Fruit fly (Drosophila melanogaster) whole organism, embryonic: ENCODE data around the gene ovm.
A peak's percentile ranks its signal among the peaks of the same experiment; 100 is the strongest.

Experiments used
- Abd-B ChIP-seq: fragments of 200-800 bp; sonication (Bioruptor generic); optimal IDR thresholded peaks from 2 replicates; lab custom pipeline; 2018; ENCODE audit warnings: missing biosample characterization, mild to moderate bottlenecking, missing genetic modification characterization, moderate library complexity
- Bdp1 ChIP-seq: fragments of 200-800 bp; sonication (Bioruptor generic); optimal IDR thresholded peaks from 3 replicates; lab custom pipeline; 2016; ENCODE audit warnings: missing biosample characterization, missing genetic modification characterization
- CG10979 ChIP-seq: fragments of 200-800 bp; sonication (Bioruptor generic); optimal IDR thresholded peaks from 2 replicates; lab custom pipeline; 2018; ENCODE audit warnings: missing biosample characterization, mild to moderate bottlenecking, missing genetic modification characterization, moderate library complexity
- CG1233 ChIP-seq: fragments of 200-800 bp; sonication (Bioruptor generic); optimal IDR thresholded peaks from 4 replicates; lab custom pipeline; 2018; ENCODE audit warnings: missing biosample characterization, mild to moderate bottlenecking, missing genetic modification characterization
- CG6654 ChIP-seq: fragments of 200-800 bp; sonication (Bioruptor generic); optimal IDR thresholded peaks from 2 replicates; lab custom pipeline; 2017; ENCODE audit warnings: missing biosample characterization, mild to moderate bottlenecking, missing genetic modification characterization
- D ChIP-seq, 2 experiments: fragments of 200-800 bp in 1 of 2; fragments of >200 bp in 1 of 2; sonication (Bioruptor generic) in 1 of 2; optimal IDR thresholded peaks; 2 replicates in 1 of 2; 3 replicates in 1 of 2; lab custom pipeline; 2017; ENCODE audit warnings: mild to moderate bottlenecking in 1 of 2, missing biosample characterization in 1 of 2, missing genetic modification characterization in 1 of 2, missing genetic modification reagents in 1 of 2
- Dfd ChIP-seq, 2 experiments: fragments of >200 bp; optimal IDR thresholded peaks; 2 replicates each; lab custom pipeline; 2017; ENCODE audit warnings: missing biosample characterization in 2 of 2, missing genetic modification characterization in 2 of 2
- Dip3 ChIP-seq: fragments of 200-800 bp; sonication (Bioruptor generic); optimal IDR thresholded peaks from 3 replicates; lab custom pipeline; 2016; ENCODE audit warnings: missing biosample characterization, missing genetic modification characterization
- Ravus ChIP-seq: fragments of 200-800 bp; sonication (Bioruptor generic); IDR thresholded peaks from 2 replicates; pipeline ENCODE4 v1.3.6; 2022; ENCODE audit warnings: missing biosample characterization, missing genetic modification characterization
- chif ChIP-seq, 2 experiments: fragments of 200-800 bp; sonication (Bioruptor generic); optimal IDR thresholded peaks; 3 replicates each; lab custom pipeline; 2016; ENCODE audit warnings: missing biosample characterization in 2 of 2, missing genetic modification characterization in 2 of 2

DNA sequence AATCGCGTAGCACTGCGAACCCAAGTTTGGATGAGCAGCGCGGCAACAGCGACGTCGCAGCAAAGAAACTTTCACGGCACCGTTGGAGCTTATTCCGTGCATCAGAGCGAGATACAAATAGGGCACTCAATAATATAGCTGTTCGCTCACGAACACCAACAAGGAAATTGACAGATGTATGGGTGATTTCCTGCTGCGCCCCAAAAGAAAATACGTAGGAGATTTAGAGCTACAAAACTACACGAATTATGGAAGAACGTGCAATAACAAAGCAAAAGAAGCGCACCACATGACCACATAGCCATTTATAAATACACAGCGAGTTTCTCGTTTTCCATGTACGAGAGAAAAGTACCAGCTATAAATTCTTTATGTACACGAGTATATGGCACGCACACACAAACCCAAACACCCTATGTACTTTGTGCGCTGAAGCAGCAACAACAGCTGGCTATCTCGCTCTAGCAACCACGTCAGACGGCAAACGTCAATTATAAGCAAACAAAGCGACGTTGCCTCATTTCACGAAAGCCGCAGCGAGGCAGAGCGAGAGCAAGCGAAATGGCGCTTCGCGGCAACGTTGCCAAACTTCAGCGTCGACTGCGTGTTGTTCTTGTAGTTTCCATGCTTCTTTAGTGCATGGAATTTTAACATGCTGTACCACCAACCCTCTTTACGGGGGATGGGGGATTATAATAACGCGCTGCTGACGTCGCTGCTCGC is 20.8 kb upstream of the ovm start:
- TF ChIP-seq chif (GFP tag; optimal IDR thresholded peaks at IDR 0.05; lab: Kevin White, UChicago) = no peak
- TF ChIP-seq D (optimal IDR thresholded peaks at IDR 0.05; lab: Kevin White, UChicago) = peak; percentile 86
- no peak for TF ChIP-seq D (GFP tag; optimal IDR thresholded peaks at IDR 0.05; lab: Kevin White, UChicago)
- no peak for TF ChIP-seq Dip3
- no peak for TF ChIP-seq Bdp1 (GFP tag; lab: Kevin White, UChicago)
- TF ChIP-seq CG6654 = no peak
- no peak for TF ChIP-seq Dfd (GFP tag; optimal IDR thresholded peaks at IDR 0.05; lab: Kevin White, UChicago)
- TF ChIP-seq Abd-B (GFP tag; lab: Kevin White, UChicago) = no peak
- peak; percentile 16 for TF ChIP-seq CG1233 (GFP tag; lab: Kevin White, UChicago)
- TF ChIP-seq Ravus (GFP tag; lab: Robert Waterston, UW) = no peak
- no peak for TF ChIP-seq CG10979 (tag; lab: Kevin White, UChicago)
